Fruit fly (Drosophila melanogaster): Measurements from ENCODE around the gene Acp24A4.

DNA sequence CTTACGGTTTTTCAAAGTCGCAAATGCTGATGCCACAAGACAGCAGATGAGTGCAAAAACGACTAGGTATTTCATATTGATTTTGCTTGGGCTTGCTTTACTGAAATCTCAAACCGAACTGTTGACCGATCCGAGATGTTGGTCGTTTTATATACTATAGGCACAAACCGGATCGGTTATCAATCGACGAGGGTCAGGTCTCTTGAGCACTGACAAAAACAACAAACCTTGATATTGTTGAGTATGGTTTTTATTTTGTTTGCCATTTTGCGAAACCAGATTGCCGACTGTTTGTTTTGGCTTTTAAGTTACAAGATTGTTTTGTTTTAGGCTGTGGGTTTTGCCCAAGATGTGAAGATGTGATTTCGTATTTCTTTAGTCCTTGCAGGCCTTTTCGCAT lies 1.2 kb downstream of the Acp24A4 start, which contains the start of gene CG16704:
- no peak for TF ChIP-seq CG9727 (GFP tag; optimal IDR thresholded peaks at IDR 0.05)
- TF ChIP-seq chinmo (GFP tag; IDR thresholded peaks at IDR 0.05; ENCODE audit: partially characterized antibody): no peak
- no peak for TF ChIP-seq tgo (GFP tag; IDR thresholded peaks at IDR 0.05)
- TF ChIP-seq NfI (GFP tag; optimal IDR thresholded peaks at IDR 0.05): no peak
- no peak for TF ChIP-seq Blimp-1 (GFP tag; optimal IDR thresholded peaks at IDR 0.05)
- no peak for TF ChIP-seq sqz (GFP tag; optimal IDR thresholded peaks at IDR 0.05)
- no peak for TF ChIP-seq wdn (GFP tag; IDR thresholded peaks at IDR 0.05)
- no peak for TF ChIP-seq CG2889 (GFP tag; IDR thresholded peaks at IDR 0.05)

Measured in whole organism, embryonic.